Worm (Caenorhabditis elegans) whole organism, L2 larva: ENCODE results near the gene F10G7.5.
A peak's percentile ranks its signal among the peaks of the same experiment; 100 is the strongest.

ENCODE experiments used
- C34F6.9 ChIP-seq: fragments of 150-350 bp; optimal IDR thresholded peaks from 2 replicates; lab custom pipeline; 2014; ENCODE audit warnings: missing biosample characterization, missing genetic modification characterization
- F13H6.1 ChIP-seq: sonication (generic microtip); optimal IDR thresholded peaks from 2 replicates; lab custom pipeline; 2016; ENCODE audit warnings: missing genetic modification characterization, missing compliant biosample characterization
- R02D3.7 ChIP-seq: fragments of 150-350 bp; optimal IDR thresholded peaks from 2 replicates; lab custom pipeline; 2014; ENCODE audit warnings: missing biosample characterization, missing genetic modification characterization
- Y55F3AM.14 ChIP-seq: fragments of 200-800 bp; sonication (Bioruptor generic); optimal IDR thresholded peaks from 2 replicates; lab custom pipeline; 2018; ENCODE audit warnings: mild to moderate bottlenecking, missing genetic modification characterization, missing compliant biosample characterization
- ZK546.5 ChIP-seq: sonication (generic microtip); optimal IDR thresholded peaks from 2 replicates; lab custom pipeline; 2017; ENCODE audit warnings: missing biosample characterization, missing genetic modification characterization
- alr-1 ChIP-seq: fragments of 150-350 bp; optimal IDR thresholded peaks from 2 replicates; lab custom pipeline; 2014; ENCODE audit warnings: missing biosample characterization, missing genetic modification characterization
- aly-2 ChIP-seq: fragments of 150-350 bp; optimal IDR thresholded peaks from 2 replicates; lab custom pipeline; 2014; ENCODE audit warnings: missing biosample characterization, missing genetic modification characterization
- ama-1 ChIP-seq: fragments of 150-350 bp; optimal IDR thresholded peaks from 2 replicates; lab custom pipeline; 2018; ENCODE audit warnings: inconsistent platforms
- blmp-1 ChIP-seq: sonication (generic microtip); optimal IDR thresholded peaks from 2 replicates; lab custom pipeline; 2017; ENCODE audit warnings: missing genetic modification characterization, mild to moderate bottlenecking, missing compliant biosample characterization, antibody characterized with exemption, moderate library complexity; ENCODE audit not compliant: insufficient read depth
- ceh-16 ChIP-seq: fragments of 150-350 bp; optimal IDR thresholded peaks from 2 replicates; lab custom pipeline; 2014; ENCODE audit warnings: missing biosample characterization, missing genetic modification characterization
- crh-2 ChIP-seq: sonication (generic microtip); optimal IDR thresholded peaks from 2 replicates; lab custom pipeline; 2017; ENCODE audit warnings: missing biosample characterization, missing genetic modification characterization
- dmd-4 ChIP-seq: sonication (generic microtip); optimal IDR thresholded peaks from 2 replicates; lab custom pipeline; 2017; ENCODE audit warnings: missing biosample characterization, missing genetic modification characterization
- egl-27 ChIP-seq: sonication (generic microtip); optimal IDR thresholded peaks from 3 replicates; lab custom pipeline; 2017; ENCODE audit warnings: missing biosample characterization, missing genetic modification reagents, missing genetic modification characterization
- elt-3 ChIP-seq: sonication (generic microtip); optimal IDR thresholded peaks from 2 replicates; lab custom pipeline; 2017; ENCODE audit warnings: missing biosample characterization, missing genetic modification characterization
- gmeb-1 ChIP-seq: fragments of 150-350 bp; optimal IDR thresholded peaks from 2 replicates; lab custom pipeline; 2014; ENCODE audit warnings: missing biosample characterization, missing genetic modification characterization
- lin-11 ChIP-seq: fragments of 150-350 bp; sonication (generic microtip); optimal IDR thresholded peaks from 2 replicates; lab custom pipeline; 2014; ENCODE audit warnings: missing biosample characterization, missing genetic modification characterization, inconsistent platforms, mixed read lengths
- lsy-2 ChIP-seq, 2 experiments: fragments of 150-350 bp in 1 of 2; sonication (generic microtip) in 1 of 2; optimal IDR thresholded peaks; 2 replicates each; lab custom pipeline; 2014 to 2017; ENCODE audit warnings: missing biosample characterization in 2 of 2, missing genetic modification characterization in 2 of 2
- mab-5 ChIP-seq: fragments of 150-350 bp; optimal IDR thresholded peaks from 2 replicates; lab custom pipeline; 2014; ENCODE audit warnings: missing biosample characterization, missing genetic modification characterization
- mdl-1 ChIP-seq, 2 experiments: fragments of 150-350 bp in 1 of 2; sonication (generic microtip) in 1 of 2; optimal IDR thresholded peaks; 2 replicates each; lab custom pipeline; 2017; ENCODE audit warnings: missing biosample characterization in 2 of 2, missing genetic modification characterization in 2 of 2
- nhr-10 ChIP-seq: sonication (generic microtip); optimal IDR thresholded peaks from 2 replicates; lab custom pipeline; 2017; ENCODE audit warnings: missing biosample characterization, missing genetic modification characterization
- nhr-12 ChIP-seq: fragments of 150-350 bp; optimal IDR thresholded peaks from 2 replicates; lab custom pipeline; 2014; ENCODE audit warnings: missing biosample characterization, missing genetic modification characterization
- nhr-129 ChIP-seq: fragments of 150-350 bp; optimal IDR thresholded peaks from 2 replicates; lab custom pipeline; 2014; ENCODE audit warnings: missing biosample characterization, missing genetic modification characterization
- nhr-23 ChIP-seq: fragments of 150-350 bp; optimal IDR thresholded peaks from 2 replicates; lab custom pipeline; 2014; ENCODE audit warnings: missing biosample characterization, missing genetic modification reagents, missing genetic modification characterization
- nhr-25 ChIP-seq: fragments of 150-350 bp; sonication (generic microtip); optimal IDR thresholded peaks from 3 replicates; lab custom pipeline; 2014; ENCODE audit warnings: missing biosample characterization, missing genetic modification characterization
- nhr-77 ChIP-seq: fragments of 150-350 bp; optimal IDR thresholded peaks from 2 replicates; lab custom pipeline; 2014; ENCODE audit warnings: missing biosample characterization, missing genetic modification characterization
- sem-4 ChIP-seq: fragments of 150-350 bp; optimal IDR thresholded peaks from 2 replicates; lab custom pipeline; 2014; ENCODE audit warnings: missing biosample characterization, missing genetic modification reagents, missing genetic modification characterization
- sma-9 ChIP-seq, 2 experiments: fragments of 150-350 bp in 1 of 2; sonication (generic microtip) in 1 of 2; optimal IDR thresholded peaks; 2 replicates each; lab custom pipeline; 2014 to 2016; ENCODE audit warnings: missing genetic modification characterization in 2 of 2, mild to moderate bottlenecking in 1 of 2, missing biosample characterization in 1 of 2, missing compliant biosample characterization in 1 of 2, missing genetic modification reagents in 1 of 2, moderate library complexity in 1 of 2
- unc-55 ChIP-seq: fragments of 150-350 bp; sonication (generic microtip); optimal IDR thresholded peaks from 3 replicates; lab custom pipeline; 2014; ENCODE audit warnings: missing biosample characterization, missing genetic modification reagents, missing genetic modification characterization
- zag-1 ChIP-seq: fragments of 150-350 bp; optimal IDR thresholded peaks from 2 replicates; lab custom pipeline; 2014; ENCODE audit warnings: missing biosample characterization, missing genetic modification characterization
- ztf-1 ChIP-seq: fragments of 200-800 bp; sonication (Bioruptor generic); conservative IDR thresholded peaks from 2 replicates; pipeline ENCODE4 v1.3.6; 2022; ENCODE audit warnings: missing genetic modification characterization, missing compliant biosample characterization
- ztf-11 ChIP-seq: sonication (generic microtip); optimal IDR thresholded peaks from 2 replicates; lab custom pipeline; 2017; ENCODE audit warnings: missing biosample characterization, missing genetic modification characterization
- ztf-4 ChIP-seq: fragments of 150-350 bp; optimal IDR thresholded peaks from 2 replicates; lab custom pipeline; 2014; ENCODE audit warnings: missing biosample characterization, missing genetic modification characterization

F10G7.5 gene

ce11 chrII:4729733-4730132 lies 36.5 kb downstream of the F10G7.5 start, which contains the start of gene F41C3.7:
Gene F41C3.7, plus strand, starts transcription at chrII:4730033.
- TF ChIP-seq sem-4 (no peak), mab-5 (tag; lab: Kevin White, UChicago) (no peak)

ce11 chrII:4733848-4734247 lies 40.6 kb downstream of the F10G7.5 start, which contains the start of gene F41C3.11:
Gene F41C3.11, minus strand, starts transcription at chrII:4733948.
- TF ChIP-seq crh-2 (tag; lab: Kevin White, UChicago) (no peak), nhr-77 (tag; lab: Kevin White, UChicago) (no peak), elt-3 (no peak), nhr-23 (tag; lab: Kevin White, UChicago) (no peak), nhr-10 (no peak), lsy-2 (tag; optimal IDR thresholded peaks at IDR 0.05; lab: Kevin White, UChicago) (no peak), gmeb-1 (tag; lab: Kevin White, UChicago) (no peak), egl-27 (no peak), sem-4 (no peak), R02D3.7 (tag; lab: Kevin White, UChicago) (no peak), mdl-1 (tag; optimal IDR thresholded peaks at IDR 0.05; lab: Kevin White, UChicago) (no peak), nhr-12 (tag; lab: Kevin White, UChicago) (no peak), ztf-1 (no peak), Y55F3AM.14 (GFP tag; lab: Kevin White, UChicago) (no peak), unc-55 (GFP tag; lab: Kevin White, UChicago) (no peak), blmp-1 (tag; lab: Kevin White, UChicago) (no peak), alr-1 (tag; lab: Kevin White, UChicago) (no peak), aly-2 (tag; lab: Kevin White, UChicago) (no peak)

- peak; percentile 93 for TF ChIP-seq blmp-1 (tag; lab: Kevin White, UChicago)
- peak; percentile 10 for TF ChIP-seq nhr-25 (tag; lab: Kevin White, UChicago)
- no peak for TF ChIP-seq mdl-1 (tag; optimal IDR thresholded peaks at IDR 0.05; lab: Kevin White, UChicago)
These were observed 41.3 kb downstream of the F10G7.5 start for ce11 chrII:4734477-4734876.

ce11 chrII:4736585-4736984 lies 43.4 kb downstream of the F10G7.5 start:
- peak; percentile 26 for TF ChIP-seq C34F6.9 (tag; lab: Kevin White, UChicago)
- no peak for TF ChIP-seq aly-2 (tag; lab: Kevin White, UChicago)
- TF ChIP-seq F13H6.1 = peak; percentile 28
- TF ChIP-seq mdl-1 (tag; optimal IDR thresholded peaks at IDR 0.05; lab: Kevin White, UChicago) = no peak
- peak; percentile 30 for TF ChIP-seq mab-5 (tag; lab: Kevin White, UChicago)
- TF ChIP-seq lsy-2 (tag; optimal IDR thresholded peaks at IDR 0.05; lab: Kevin White, UChicago) = peak in 1 of 2 experiments; percentile 33
- peak; percentile 45 for TF ChIP-seq sma-9 (GFP tag; optimal IDR thresholded peaks at IDR 0.05; lab: Kevin White, UChicago)
- TF ChIP-seq sma-9 (tag; optimal IDR thresholded peaks at IDR 0.05; lab: Kevin White, UChicago) = no peak
- no peak for TF ChIP-seq ZK546.5

ce11 chrII:4737348-4737747 lies 44.1 kb downstream of the F10G7.5 start, which contains the start of gene ctsa-1.1:
Gene ctsa-1.1, plus strand, starts transcription at chrII:4737648.
- TF ChIP-seq F13H6.1 = no peak
- TF ChIP-seq ztf-11 (tag; lab: Kevin White, UChicago) = no peak
- TF ChIP-seq nhr-10 = no peak
- TF ChIP-seq dmd-4 (tag; lab: Kevin White, UChicago) = no peak
- TF ChIP-seq C34F6.9 (tag; lab: Kevin White, UChicago) = no peak
- no peak for TF ChIP-seq ama-1 (lab: Kevin White, UChicago)
- TF ChIP-seq nhr-25 (tag; lab: Kevin White, UChicago) = no peak
- TF ChIP-seq nhr-23 (tag; lab: Kevin White, UChicago) = no peak
- no peak for TF ChIP-seq zag-1
- TF ChIP-seq ceh-16 (tag; lab: Kevin White, UChicago) = no peak
- no peak for TF ChIP-seq ztf-4 (tag; lab: Kevin White, UChicago)
- no peak for TF ChIP-seq alr-1 (tag; lab: Kevin White, UChicago)
- TF ChIP-seq nhr-129 (tag; lab: Kevin White, UChicago) = no peak
- TF ChIP-seq R02D3.7 (tag; lab: Kevin White, UChicago) = no peak
- no peak for TF ChIP-seq lin-11 (tag; lab: Kevin White, UChicago)
- TF ChIP-seq mdl-1 (tag; optimal IDR thresholded peaks at IDR 0.05; lab: Kevin White, UChicago) = no peak
- no peak for TF ChIP-seq elt-3
